Worm (Caenorhabditis elegans): ENCODE measurements around the gene sri-78.

sri-78 gene

DNA sequence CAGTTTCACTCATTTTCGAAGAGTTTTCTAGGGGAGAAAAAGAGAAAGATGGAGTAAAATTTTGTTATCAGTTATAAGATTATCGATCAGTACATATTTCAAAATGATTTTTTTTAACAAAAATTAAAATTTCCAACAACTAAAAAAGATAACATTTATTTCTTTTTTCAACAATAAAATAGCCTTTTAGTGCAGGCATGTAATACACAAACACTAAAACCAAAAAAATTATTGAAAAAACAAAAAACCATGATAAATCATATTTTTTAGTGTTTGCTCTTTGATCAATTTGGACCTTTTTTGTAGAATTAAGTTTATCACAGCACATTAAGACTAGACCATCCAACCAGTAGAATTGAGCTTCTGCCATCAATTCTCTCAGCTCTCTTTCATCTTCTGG, 39.7 kb downstream of the sri-78 start, which contains the start of gene ZC239.15:
ZC239.15 (minus strand) TSS at position 101 of the 400 bp plus-strand sequence.
- TF ChIP-seq aha-1 (tag) (peak; percentile 16), lim-7 (GFP tag; IDR thresholded peaks at IDR 0.05) (no peak), ZK546.5 (tag; optimal IDR thresholded peaks at IDR 0.05) (no peak), daf-16 (GFP tag; optimal IDR thresholded peaks at IDR 0.05) (no peak), daf-16 (tag; optimal IDR thresholded peaks at IDR 0.05) (peak; percentile 2)

ce11 chrII:3225200-3225599, 40.2 kb downstream of the sri-78 start, which contains the start of gene ZC239.16:
Gene ZC239.16 (minus strand): TSS chrII:3225319.
- peak; percentile 50 for TF ChIP-seq nhr-28 (tag; optimal IDR thresholded peaks at IDR 0.05)
- no peak for TF ChIP-seq unc-39 (tag; optimal IDR thresholded peaks at IDR 0.05)
- no peak for TF ChIP-seq tag-97 (GFP tag; IDR thresholded peaks at IDR 0.05)
- TF ChIP-seq pqm-1 (tag; optimal IDR thresholded peaks at IDR 0.05), result peak; percentile 38
- peak; percentile 27; the same call in 1 of the 2 replicates for TF ChIP-seq php-3 (GFP tag; IDR thresholded peaks at IDR 0.05)
- peak; percentile 23 for TF ChIP-seq dve-1 (tag; optimal IDR thresholded peaks at IDR 0.05; ENCODE audit: insufficient read depth)
- TF ChIP-seq daf-16 (GFP tag; optimal IDR thresholded peaks at IDR 0.05), result no peak
- peak; percentile 61 for TF ChIP-seq daf-16 (tag; optimal IDR thresholded peaks at IDR 0.05)
- 0 out of 2 replicates have a peak, but pooled peaks have one; percentile 8 for TF ChIP-seq dmd-6 (GFP tag; IDR thresholded peaks at IDR 0.05)

DNA sequence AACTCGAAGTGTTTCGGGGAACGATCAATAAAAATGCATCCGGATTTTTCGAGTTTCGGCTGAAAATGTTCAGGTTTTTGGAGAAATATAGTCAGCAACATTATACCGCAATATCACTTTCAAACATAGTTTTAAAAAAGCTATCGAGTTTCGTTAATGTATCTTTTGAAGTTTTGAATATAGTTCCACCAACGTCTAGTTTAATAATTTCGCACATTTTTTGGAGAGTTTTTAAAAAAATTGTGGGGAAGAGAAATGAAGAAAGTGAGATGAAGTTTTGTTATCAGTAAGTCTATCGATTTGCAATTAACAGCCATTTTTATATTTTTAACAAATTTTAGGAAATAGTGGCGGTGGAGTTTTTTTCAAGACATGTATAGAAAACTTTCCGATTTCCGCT, 40.8 kb downstream of the sri-78 start, which contains the start of gene ZC239.17:
ZC239.17 (minus strand) TSS at position 101 of the 400 bp plus-strand sequence.
- TF ChIP-seq lin-13 (GFP tag; optimal IDR thresholded peaks at IDR 0.05), result no peak
- no peak for TF ChIP-seq F37D6.2 (tag; optimal IDR thresholded peaks at IDR 0.05)

ce11 chrII:3230422-3230821, 45.5 kb downstream of the sri-78 start, which contains the start of gene srh-297:
Gene srh-297 (minus strand): TSS chrII:3230522.
- TF ChIP-seq ama-1 (optimal IDR thresholded peaks at IDR 0.05), result no peak
- TF ChIP-seq jun-1 (tag; optimal IDR thresholded peaks at IDR 0.05), result no peak
- TF ChIP-seq hif-1 (tag; optimal IDR thresholded peaks at IDR 0.05), result no peak
- no peak for TF ChIP-seq daf-16 (GFP tag; optimal IDR thresholded peaks at IDR 0.05)
- TF ChIP-seq daf-16 (tag; optimal IDR thresholded peaks at IDR 0.05), result no peak
- no peak for TF ChIP-seq ztf-7 (tag; optimal IDR thresholded peaks at IDR 0.05)
- TF ChIP-seq D1046.2 (GFP tag; IDR thresholded peaks at IDR 0.05), result no peak
- TF ChIP-seq lin-29 (GFP tag; IDR thresholded peaks at IDR 0.05), result no peak
- no peak for TF ChIP-seq Y75B8A.6 (GFP tag; IDR thresholded peaks at IDR 0.05)

ce11 chrII:3234725-3235124, 49.8 kb downstream of the sri-78 start, which contains the start of gene C17F4.8:
Gene C17F4.8 (minus strand): TSS chrII:3234825.
- no peak for TF ChIP-seq Y48G9A.11 (GFP tag; IDR thresholded peaks at IDR 0.05)
- no peak for TF ChIP-seq aha-1 (tag)
- no peak for TF ChIP-seq zag-1 (tag; optimal IDR thresholded peaks at IDR 0.05)
- no peak for TF ChIP-seq mdl-1 (tag; optimal IDR thresholded peaks at IDR 0.05)
- no peak for TF ChIP-seq zip-2 (tag; optimal IDR thresholded peaks at IDR 0.05)
- TF ChIP-seq sdz-12 (GFP tag; optimal IDR thresholded peaks at IDR 0.05), result no peak
- TF ChIP-seq zfp-3 (GFP tag; conservative IDR thresholded peaks at IDR 0.05), result no peak
